Fruit fly (Drosophila melanogaster) whole organism, pupa: Measurements from ENCODE around the gene CG10562.

ENCODE experiments used
- CG13204 ChIP-seq: fragments of 200-800 bp; sonication (Bioruptor generic); optimal IDR thresholded peaks from 2 replicates; lab custom pipeline; 2018; ENCODE audit warnings: missing biosample characterization, mild to moderate bottlenecking, missing genetic modification characterization, moderate library complexity
- CG14655 ChIP-seq: fragments of 200-800 bp; sonication (Bioruptor generic); optimal IDR thresholded peaks from 3 replicates; lab custom pipeline; 2017; ENCODE audit warnings: mild to moderate bottlenecking, missing biosample characterization, missing genetic modification reagents, missing genetic modification characterization
- CG15710 ChIP-seq: fragments of 200-800 bp; sonication (Bioruptor generic); optimal IDR thresholded peaks from 2 replicates; lab custom pipeline; 2018; ENCODE audit warnings: missing biosample characterization, mild to moderate bottlenecking, missing genetic modification characterization, moderate library complexity
- CG17806 ChIP-seq: fragments of 200-800 bp; sonication (Bioruptor generic); optimal IDR thresholded peaks from 2 replicates; lab custom pipeline; 2018; ENCODE audit warnings: missing biosample characterization, mild to moderate bottlenecking, missing genetic modification characterization, moderate library complexity
- CG4496 ChIP-seq: fragments of 200-800 bp; sonication (Bioruptor generic); IDR thresholded peaks from 3 replicates; pipeline ENCODE4 v1.3.6; 2022; ENCODE audit warnings: missing biosample characterization, missing genetic modification characterization
- CG8301 ChIP-seq: fragments of 200-800 bp; sonication (Bioruptor generic); optimal IDR thresholded peaks from 2 replicates; lab custom pipeline; 2018; ENCODE audit warnings: missing biosample characterization, mild to moderate bottlenecking, missing genetic modification characterization
- D1 ChIP-seq: fragments of 200-800 bp; sonication (Bioruptor generic); optimal IDR thresholded peaks from 2 replicates; lab custom pipeline; 2018; ENCODE audit warnings: missing biosample characterization, mild to moderate bottlenecking, missing genetic modification characterization, moderate library complexity
- EcR ChIP-seq: fragments of 200-800 bp; sonication (Bioruptor generic); optimal IDR thresholded peaks from 3 replicates; lab custom pipeline; 2019; ENCODE audit warnings: missing biosample characterization, missing genetic modification characterization, mild to moderate bottlenecking, moderate library complexity, missing genetic modification reagents
- Ets98B ChIP-seq: fragments of 200-800 bp; sonication (Bioruptor generic); IDR thresholded peaks from 2 replicates; pipeline ENCODE4 v1.3.6; 2022; ENCODE audit warnings: missing biosample characterization, missing genetic modification characterization
- Pif1A ChIP-seq: fragments of 200-800 bp; sonication (Bioruptor generic); optimal IDR thresholded peaks from 3 replicates; lab custom pipeline; 2016; ENCODE audit warnings: missing biosample characterization, missing genetic modification characterization
- Pif1B ChIP-seq: fragments of 200-800 bp; sonication (Bioruptor generic); optimal IDR thresholded peaks from 3 replicates; lab custom pipeline; 2016; ENCODE audit warnings: missing biosample characterization, missing genetic modification characterization
- fd96Ca ChIP-seq: fragments of 200-800 bp; sonication (Bioruptor generic); IDR thresholded peaks from 3 replicates; pipeline ENCODE4 v1.3.6; 2022; ENCODE audit warnings: missing biosample characterization, missing genetic modification characterization
- gl ChIP-seq: fragments of 200-800 bp; sonication (Bioruptor generic); optimal IDR thresholded peaks from 2 replicates; lab custom pipeline; 2018; ENCODE audit warnings: missing biosample characterization, mild to moderate bottlenecking, missing genetic modification characterization
- rn ChIP-seq: fragments of 200-800 bp; sonication (Bioruptor generic); IDR thresholded peaks from 2 replicates; pipeline ENCODE4 v1.3.6; 2022; ENCODE audit warnings: missing biosample characterization, missing genetic modification characterization

DNA sequence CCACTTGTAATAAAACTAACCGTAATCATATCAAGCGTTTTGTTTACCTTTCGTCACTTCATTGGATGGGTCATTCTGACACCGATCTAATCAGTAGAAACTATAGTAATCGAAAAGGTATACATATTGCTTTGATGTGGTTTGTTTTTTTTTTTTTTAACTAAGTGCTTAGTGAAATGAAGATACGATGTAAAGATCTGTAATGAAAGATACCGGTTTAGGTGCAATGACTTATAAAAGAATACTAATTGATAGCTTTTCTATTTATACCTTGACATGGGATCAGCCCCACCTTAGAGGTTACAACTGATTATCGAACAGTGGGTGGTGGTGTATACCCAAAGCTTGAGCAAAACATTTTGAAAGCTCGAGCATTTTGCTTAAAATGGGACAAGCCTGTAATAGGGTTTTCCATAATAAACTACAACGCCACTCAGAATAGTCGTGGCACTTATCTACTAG, 39.3 kb downstream of the CG10562 start, which contains the start of gene CG31300:
- TF ChIP-seq CG4496 (GFP tag; lab: Robert Waterston, UW), result no peak
- no peak for TF ChIP-seq CG17806 (tag; lab: Kevin White, UChicago)
- TF ChIP-seq CG14655 (GFP tag; lab: Kevin White, UChicago), result no peak
- TF ChIP-seq CG15710 (tag; lab: Kevin White, UChicago), result no peak
- TF ChIP-seq gl (tag; lab: Kevin White, UChicago), result no peak
- TF ChIP-seq fd96Ca (GFP tag; lab: Robert Waterston, UW), result no peak
- TF ChIP-seq rn (GFP tag; lab: Robert Waterston, UW), result no peak
- TF ChIP-seq EcR (GFP tag; lab: Kevin White, UChicago), result no peak
- no peak for TF ChIP-seq Pif1A (GFP tag; lab: Kevin White, UChicago)
- TF ChIP-seq Ets98B, result no peak
- no peak for TF ChIP-seq D1 (tag; lab: Kevin White, UChicago)
- no peak for TF ChIP-seq Pif1B (GFP tag; lab: Kevin White, UChicago)
- no peak for TF ChIP-seq CG8301
- TF ChIP-seq CG13204 (GFP tag; lab: Kevin White, UChicago), result no peak
